Fruit fly (Drosophila melanogaster) whole organism, embryonic: ENCODE results near the gene CG34298.

Source experiments
- Atf3 ChIP-seq: fragments of 200-800 bp; sonication (Bioruptor generic); optimal IDR thresholded peaks from 3 replicates; lab custom pipeline; 2016; ENCODE audit warnings: missing biosample characterization, missing genetic modification characterization
- CG10267 ChIP-seq: fragments of 200-800 bp; sonication (Bioruptor generic); optimal IDR thresholded peaks from 2 replicates; lab custom pipeline; 2018; ENCODE audit warnings: missing biosample characterization, mild to moderate bottlenecking, missing genetic modification characterization, moderate library complexity
- CG10979 ChIP-seq: fragments of 200-800 bp; sonication (Bioruptor generic); optimal IDR thresholded peaks from 2 replicates; lab custom pipeline; 2018; ENCODE audit warnings: missing biosample characterization, mild to moderate bottlenecking, missing genetic modification characterization, moderate library complexity
- CG16863 ChIP-seq: fragments of 200-800 bp; sonication (Bioruptor generic); optimal IDR thresholded peaks from 3 replicates; lab custom pipeline; 2016; ENCODE audit warnings: missing biosample characterization, missing genetic modification characterization
- CG17829 ChIP-seq: fragments of 200-800 bp; optimal IDR thresholded peaks from 2 replicates; lab custom pipeline; 2019; ENCODE audit warnings: missing biosample characterization, mild to moderate bottlenecking, missing genetic modification characterization, moderate library complexity
- CG18619 ChIP-seq: fragments of 200-800 bp; sonication (Bioruptor generic); optimal IDR thresholded peaks from 3 replicates; lab custom pipeline; 2017; ENCODE audit warnings: missing biosample characterization, mild to moderate bottlenecking, missing genetic modification characterization
- CG2116 ChIP-seq: fragments of 200-800 bp; sonication (Bioruptor generic); optimal IDR thresholded peaks from 3 replicates; lab custom pipeline; 2018; ENCODE audit warnings: missing biosample characterization, mild to moderate bottlenecking, missing genetic modification characterization
- CG2712 ChIP-seq: fragments of 200-800 bp; optimal IDR thresholded peaks from 3 replicates; lab custom pipeline; 2019; ENCODE audit warnings: missing biosample characterization, mild to moderate bottlenecking, missing genetic modification characterization, moderate library complexity
- CG2889 ChIP-seq: fragments of 200-800 bp; sonication (Bioruptor generic); IDR thresholded peaks from 3 replicates; pipeline ENCODE4 v1.3.6; 2022; ENCODE audit warnings: missing biosample characterization, missing genetic modification characterization
- CG32767 ChIP-seq: fragments of 200-800 bp; sonication (Bioruptor generic); IDR thresholded peaks from 2 replicates; pipeline ENCODE4 v1.3.6; 2022; ENCODE audit warnings: missing biosample characterization, missing genetic modification characterization
- CG32772 ChIP-seq: fragments of 200-800 bp; sonication (Bioruptor generic); IDR thresholded peaks from 2 replicates; pipeline ENCODE4 v1.3.6; 2022; ENCODE audit warnings: missing biosample characterization, missing genetic modification characterization
- CG3407 ChIP-seq: fragments of 200-800 bp; sonication (Bioruptor generic); optimal IDR thresholded peaks from 2 replicates; lab custom pipeline; 2018; ENCODE audit warnings: missing biosample characterization, mild to moderate bottlenecking, missing genetic modification characterization
- CG34422 ChIP-seq: fragments of 200-800 bp; sonication (Bioruptor generic); IDR thresholded peaks from 3 replicates; pipeline ENCODE4 v1.3.6; 2022; ENCODE audit warnings: missing biosample characterization, missing genetic modification characterization
- CG42726 ChIP-seq: fragments of 200-800 bp; sonication (Bioruptor generic); IDR thresholded peaks from 2 replicates; pipeline ENCODE4 v1.3.6; 2022; ENCODE audit warnings: missing biosample characterization, missing genetic modification characterization; ENCODE audit not compliant: partially characterized antibody
- CG9797 ChIP-seq: fragments of 200-800 bp; sonication (Bioruptor generic); optimal IDR thresholded peaks from 3 replicates; lab custom pipeline; 2018; ENCODE audit warnings: missing biosample characterization, mild to moderate bottlenecking, missing genetic modification characterization
- CHES-1-like ChIP-seq: fragments of 200-800 bp; sonication (Bioruptor generic); optimal IDR thresholded peaks from 2 replicates; lab custom pipeline; 2016; ENCODE audit warnings: missing biosample characterization, missing genetic modification characterization
- Dip2 ChIP-seq: fragments of 200-800 bp; sonication (Bioruptor generic); IDR thresholded peaks from 2 replicates; pipeline ENCODE4 v1.3.6; 2022; ENCODE audit warnings: missing biosample characterization, missing genetic modification characterization
- ERR ChIP-seq: fragments of 200-800 bp; sonication (Bioruptor generic); optimal IDR thresholded peaks from 2 replicates; lab custom pipeline; 2016; ENCODE audit warnings: missing biosample characterization, missing genetic modification characterization
- GATAe ChIP-seq: fragments of 200-800 bp; sonication (Bioruptor generic); conservative IDR thresholded peaks from 2 replicates; pipeline ENCODE4 v1.3.6; 2022; ENCODE audit warnings: missing biosample characterization, missing genetic modification characterization
- Hmr ChIP-seq: fragments of 200-800 bp; sonication (Bioruptor generic); optimal IDR thresholded peaks from 3 replicates; lab custom pipeline; 2017; ENCODE audit warnings: mild to moderate bottlenecking, missing biosample characterization, missing genetic modification reagents, missing genetic modification characterization
- Lhr ChIP-seq: fragments of 200-800 bp; sonication (Bioruptor generic); optimal IDR thresholded peaks from 3 replicates; lab custom pipeline; 2017; ENCODE audit warnings: mild to moderate bottlenecking, missing biosample characterization, missing genetic modification reagents, missing genetic modification characterization
- Med ChIP-seq: fragments of 200-800 bp; sonication (Bioruptor generic); peaks from one replicate; lab custom pipeline; 2016; ENCODE audit warnings: missing biosample characterization, missing genetic modification characterization, mild to moderate bottlenecking, inconsistent platforms, moderate library complexity
- TFAM ChIP-seq: fragments of 200-800 bp; sonication (Bioruptor generic); optimal IDR thresholded peaks from 2 replicates; lab custom pipeline; 2017; ENCODE audit warnings: missing biosample characterization, missing genetic modification characterization, inconsistent platforms
- YL-1 ChIP-seq: fragments of 200-800 bp; sonication (Bioruptor generic); optimal IDR thresholded peaks from 3 replicates; lab custom pipeline; 2017; ENCODE audit warnings: missing biosample characterization, mild to moderate bottlenecking, missing genetic modification characterization
- ase ChIP-seq: fragments of 200-800 bp; sonication (Bioruptor generic); IDR thresholded peaks from 3 replicates; pipeline ENCODE4 v1.3.6; 2022; ENCODE audit warnings: missing biosample characterization, missing genetic modification characterization
- cad ChIP-seq: fragments of >200 bp; optimal IDR thresholded peaks from 2 replicates; lab custom pipeline; 2017; ENCODE audit warnings: missing biosample characterization, missing genetic modification characterization
- chinmo ChIP-seq: fragments of 200-800 bp; sonication (Bioruptor generic); IDR thresholded peaks from 4 replicates; pipeline ENCODE4 v1.3.6; 2022; ENCODE audit warnings: missing biosample characterization, missing genetic modification characterization; ENCODE audit not compliant: partially characterized antibody
- ci ChIP-seq: fragments of 200-800 bp; sonication (Bioruptor generic); IDR thresholded peaks from 3 replicates; pipeline ENCODE4 v1.3.6; 2022; ENCODE audit warnings: missing biosample characterization, missing genetic modification characterization
- en ChIP-seq: fragments of 200-800 bp; sonication (Bioruptor generic); optimal IDR thresholded peaks from 2 replicates; lab custom pipeline; 2016; ENCODE audit warnings: missing biosample characterization, missing genetic modification characterization
- gcm2 ChIP-seq: fragments of 200-800 bp; sonication (Bioruptor generic); optimal IDR thresholded peaks from 2 replicates; lab custom pipeline; 2016; ENCODE audit warnings: missing biosample characterization, missing genetic modification characterization
- gfzf ChIP-seq: fragments of 200-800 bp; sonication (Bioruptor generic); optimal IDR thresholded peaks from 2 replicates; lab custom pipeline; 2016; ENCODE audit warnings: missing biosample characterization, mild to moderate bottlenecking, missing genetic modification characterization, moderate library complexity
- gsb ChIP-seq: fragments of 200-800 bp; sonication (Bioruptor generic); IDR thresholded peaks from 2 replicates; pipeline ENCODE4 v1.3.6; 2022; ENCODE audit warnings: missing biosample characterization, missing genetic modification characterization
- hbn ChIP-seq: fragments of 200-800 bp; sonication (Bioruptor generic); IDR thresholded peaks from 2 replicates; pipeline ENCODE4 v1.3.6; 2022; ENCODE audit warnings: missing biosample characterization, missing genetic modification characterization; ENCODE audit not compliant: partially characterized antibody
- inv ChIP-seq: fragments of 200-800 bp; sonication (Bioruptor generic); IDR thresholded peaks from 2 replicates; pipeline ENCODE4 v1.3.6; 2022; ENCODE audit warnings: missing biosample characterization, missing genetic modification characterization; ENCODE audit not compliant: partially characterized antibody
- knrl ChIP-seq: fragments of 200-800 bp; sonication (Bioruptor generic); IDR thresholded peaks from 3 replicates; pipeline ENCODE4 v1.3.6; 2022; ENCODE audit warnings: missing biosample characterization, missing genetic modification characterization; ENCODE audit not compliant: partially characterized antibody
- lbe ChIP-seq: fragments of 200-800 bp; sonication (Bioruptor generic); optimal IDR thresholded peaks from 2 replicates; lab custom pipeline; 2016; ENCODE audit warnings: missing biosample characterization, mild to moderate bottlenecking, missing genetic modification characterization
- pho ChIP-seq: fragments of 200-800 bp; sonication (Bioruptor generic); optimal IDR thresholded peaks from 2 replicates; lab custom pipeline; 2016; ENCODE audit warnings: missing biosample characterization, missing genetic modification characterization
- slbo ChIP-seq: fragments of 200-800 bp; sonication (Bioruptor generic); IDR thresholded peaks from 2 replicates; pipeline ENCODE4 v1.3.6; 2022; ENCODE audit warnings: missing biosample characterization, missing genetic modification characterization
- tgo ChIP-seq: fragments of 200-800 bp; sonication (Bioruptor generic); IDR thresholded peaks from 3 replicates; pipeline ENCODE4 v1.3.6; 2022; ENCODE audit warnings: missing biosample characterization, missing genetic modification characterization
- tna ChIP-seq: fragments of 200-800 bp; sonication (Bioruptor generic); IDR thresholded peaks from 2 replicates; pipeline ENCODE4 v1.3.6; 2022; ENCODE audit warnings: missing biosample characterization, missing genetic modification characterization; ENCODE audit not compliant: partially characterized antibody
- zen ChIP-seq: fragments of 200-800 bp; sonication (Bioruptor generic); optimal IDR thresholded peaks from 3 replicates; lab custom pipeline; 2018; ENCODE audit warnings: missing biosample characterization, mild to moderate bottlenecking, missing genetic modification characterization, moderate library complexity
- zf30C ChIP-seq: fragments of 200-800 bp; sonication (Bioruptor generic); optimal IDR thresholded peaks from 3 replicates; lab custom pipeline; 2018; ENCODE audit warnings: missing biosample characterization, mild to moderate bottlenecking, missing genetic modification characterization

The CG34298 gene

dm6 chr3R:30039494-30039893 is 39.9 kb downstream of the CG34298 start, which contains the start of the genes janA, Sry-alpha and Sry-beta (continued):
- TF ChIP-seq slbo (GFP tag; lab: Robert Waterston, UW) (peak; percentile 24; the same call in 1 of the 2 replicates), CG42726 (peak; percentile 97), gfzf (peak; percentile 63), ci (GFP tag; lab: Robert Waterston, UW) (no peak), knrl (peak; percentile 99), ase (GFP tag; lab: Robert Waterston, UW) (no peak), pho (GFP tag; lab: Kevin White, UChicago) (no peak), CG9797 (peak; percentile 80), CG10979 (tag; lab: Kevin White, UChicago) (peak; percentile 7), en (GFP tag; lab: Kevin White, UChicago) (no peak), TFAM (GFP tag; lab: Kevin White, UChicago) (no peak), CG2116 (GFP tag; lab: Kevin White, UChicago) (peak; percentile 86), tna (GFP tag; lab: Robert Waterston, UW) (peak; percentile 98), CG10267 (tag; lab: Kevin White, UChicago) (peak; percentile 62), Atf3 (no peak), CG16863 (GFP tag; lab: Kevin White, UChicago) (no peak), gcm2 (no peak), ERR (no peak), GATAe (GFP tag; lab: Robert Waterston, UW) (no peak), CG2712 (tag; lab: Kevin White, UChicago) (peak; percentile 54), CG32772 (GFP tag; lab: Robert Waterston, UW) (no peak), chinmo (GFP tag; lab: Robert Waterston, UW) (peak; percentile 99), CG2889 (no peak), tgo (GFP tag; lab: Robert Waterston, UW) (no peak), YL-1 (peak; percentile 86), Hmr (GFP tag; lab: Kevin White, UChicago) (no peak), CG32767 (peak; percentile 69), lbe (no peak), Dip2 (GFP tag; lab: Robert Waterston, UW) (no peak), CHES-1-like (GFP tag; lab: Kevin White, UChicago) (peak; percentile 13), zf30C (GFP tag; lab: Kevin White, UChicago) (no peak), hbn (GFP tag; lab: Robert Waterston, UW) (peak; percentile 99), Lhr (GFP tag; lab: Kevin White, UChicago) (peak; percentile 24), CG18619 (GFP tag; lab: Kevin White, UChicago) (no peak), CG17829 (tag; lab: Kevin White, UChicago) (peak; percentile 63), inv (GFP tag; lab: Robert Waterston, UW) (peak; percentile 99), CG3407 (GFP tag; lab: Kevin White, UChicago) (no peak), CG34422 (GFP tag; lab: Robert Waterston, UW) (peak; percentile 59; the same call in 1 of the 3 replicates)
- TF ChIP-seq, all 482 proteins: peak for 96

DNA sequence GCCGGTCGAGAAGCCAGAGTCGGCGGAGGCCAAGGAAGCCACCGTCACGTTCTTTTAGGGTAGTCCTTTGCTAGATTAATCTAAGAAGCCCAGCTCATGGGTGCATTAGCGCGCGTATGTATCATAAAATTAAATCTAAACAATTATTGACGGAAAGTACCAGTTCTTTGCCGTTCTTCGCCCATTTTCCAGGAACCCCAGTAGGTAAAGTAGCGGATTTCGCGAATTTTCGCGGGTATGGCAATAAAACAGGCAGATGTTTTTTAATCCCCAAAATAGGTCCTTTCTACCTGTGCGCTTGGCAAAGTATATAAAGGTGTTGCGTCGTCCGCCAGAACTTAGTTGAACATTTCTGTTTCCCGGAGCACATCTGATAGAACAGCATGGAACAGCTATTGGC is 41.3 kb downstream of the CG34298 start:
- peak; percentile 85 for TF ChIP-seq cad (GFP tag; lab: Kevin White, UChicago)
- TF ChIP-seq gsb (GFP tag; lab: Robert Waterston, UW), result no peak
- TF ChIP-seq zen (tag; lab: Kevin White, UChicago), result peak; percentile 73
- peak; percentile 58 for TF ChIP-seq Med
- TF ChIP-seq, all 482 proteins: peak for 3
